Fruit fly (Drosophila melanogaster): ENCODE data around the gene Mipp1.

Gene Mipp1

dm6 chr3L:16609120-16609519 lies 36.0 kb upstream of the Mipp1 start, which contains the start of gene CG4098 (continued):
- TF ChIP-seq CG18619 (GFP tag; optimal IDR thresholded peaks at IDR 0.05): peak; percentile 20
- peak; percentile 24 for TF ChIP-seq CG12071 (GFP tag; optimal IDR thresholded peaks at IDR 0.05)
- no peak for TF ChIP-seq h (optimal IDR thresholded peaks at IDR 0.05)
- no peak for TF ChIP-seq Hand (GFP tag; optimal IDR thresholded peaks at IDR 0.05)
- TF ChIP-seq nau (GFP tag; optimal IDR thresholded peaks at IDR 0.05): no peak
- TF ChIP-seq Sry-β (GFP tag; optimal IDR thresholded peaks at IDR 0.05): no peak
- TF ChIP-seq tin (GFP tag; optimal IDR thresholded peaks at IDR 0.05): peak; percentile 63
- TF ChIP-seq Fer2 (tag; optimal IDR thresholded peaks at IDR 0.05): peak; percentile 9
- TF ChIP-seq vfl (GFP tag; optimal IDR thresholded peaks at IDR 0.05): peak; percentile 48
- TF ChIP-seq esg (GFP tag; conservative IDR thresholded peaks at IDR 0.05): peak; percentile 32; the same call in 1 of the 2 replicates
- no peak for TF ChIP-seq trem (tag; optimal IDR thresholded peaks at IDR 0.05)
- TF ChIP-seq H15 (GFP tag; IDR thresholded peaks at IDR 0.05): peak; percentile 62; the same call in 1 of the 3 replicates
- TF ChIP-seq CG4404 (GFP tag; IDR thresholded peaks at IDR 0.05): no peak
- peak; percentile 24 for TF ChIP-seq MTF-1 (GFP tag; optimal IDR thresholded peaks at IDR 0.05; ENCODE audit: borderline replicate concordance)
- no peak for TF ChIP-seq tio (GFP tag; optimal IDR thresholded peaks at IDR 0.05)
- peak; percentile 58; the same call in 1 of the 3 replicates for TF ChIP-seq Mrtf (GFP tag; IDR thresholded peaks at IDR 0.05)
- no peak for TF ChIP-seq Hr78 (GFP tag; optimal IDR thresholded peaks at IDR 0.05)
- TF ChIP-seq CG3065 (GFP tag; optimal IDR thresholded peaks at IDR 0.05): no peak
- no peak for TF ChIP-seq rib (GFP tag; IDR thresholded peaks at IDR 0.05)
- TF ChIP-seq bbx (GFP tag; IDR thresholded peaks at IDR 0.05; ENCODE audit: partially characterized antibody): peak; percentile 23; the same call in 1 of the 2 replicates
- no peak for TF ChIP-seq croc (GFP tag; conservative IDR thresholded peaks at IDR 0.05)
- no peak for TF ChIP-seq CG17568 (GFP tag; optimal IDR thresholded peaks at IDR 0.05)
- peak; percentile 71 to 72 for TF ChIP-seq dpn (GFP tag; optimal IDR thresholded peaks at IDR 0.05)
- TF ChIP-seq corto (GFP tag; optimal IDR thresholded peaks at IDR 0.05): peak; percentile 17
- peak; percentile 68 for TF ChIP-seq CG7786 (GFP tag; optimal IDR thresholded peaks at IDR 0.05)
- peak; percentile 48 for TF ChIP-seq gem (tag; optimal IDR thresholded peaks at IDR 0.05)
- TF ChIP-seq trh (GFP tag; optimal IDR thresholded peaks at IDR 0.05): no peak
- TF ChIP-seq CG12299 (tag; optimal IDR thresholded peaks at IDR 0.05): no peak
- TF ChIP-seq maf-S (GFP tag; optimal IDR thresholded peaks at IDR 0.05): peak; percentile 19
- TF ChIP-seq so (GFP tag; IDR thresholded peaks at IDR 0.05): 0 out of 3 replicates have a peak, but pooled peaks have one; percentile 11
- 0 out of 2 replicates have a peak, but pooled peaks have one; percentile 24 for TF ChIP-seq CG32772 (GFP tag; IDR thresholded peaks at IDR 0.05)
- TF ChIP-seq org-1 (GFP tag; optimal IDR thresholded peaks at IDR 0.05): no peak
- TF ChIP-seq D (optimal IDR thresholded peaks at IDR 0.05): no peak
- TF ChIP-seq D (GFP tag; optimal IDR thresholded peaks at IDR 0.05): no peak
- peak; percentile 12 for TF ChIP-seq Side (GFP tag; optimal IDR thresholded peaks at IDR 0.05)
- 0 out of 3 replicates have a peak, but pooled peaks have one; percentile 27 for TF ChIP-seq sr (GFP tag; IDR thresholded peaks at IDR 0.05)
- no peak for TF ChIP-seq Jarid2 (GFP tag; optimal IDR thresholded peaks at IDR 0.05)
- TF ChIP-seq CG18262 (tag; optimal IDR thresholded peaks at IDR 0.05): peak; percentile 25
- TF ChIP-seq CG7745 (tag; optimal IDR thresholded peaks at IDR 0.05): no peak
- TF ChIP-seq CG2712 (tag; optimal IDR thresholded peaks at IDR 0.05): peak; percentile 37
- TF ChIP-seq CG11085 (GFP tag; IDR thresholded peaks at IDR 0.05): peak; percentile 62; the same call in 1 of the 2 replicates
- no peak for TF ChIP-seq slou (GFP tag; optimal IDR thresholded peaks at IDR 0.05)
- no peak for TF ChIP-seq insv (GFP tag; optimal IDR thresholded peaks at IDR 0.05)
- TF ChIP-seq ranshi (GFP tag; IDR thresholded peaks at IDR 0.05): peak; percentile 56
- TF ChIP-seq zen (tag; optimal IDR thresholded peaks at IDR 0.05): no peak
- TF ChIP-seq Stat92E (GFP tag; optimal IDR thresholded peaks at IDR 0.05): no peak
- peak; percentile 10 for TF ChIP-seq luna (GFP tag; optimal IDR thresholded peaks at IDR 0.05)
- TF ChIP-seq Aef1 (GFP tag; IDR thresholded peaks at IDR 0.05): peak; percentile 58
- TF ChIP-seq tup (GFP tag; optimal IDR thresholded peaks at IDR 0.05): no peak
- TF ChIP-seq row (GFP tag; IDR thresholded peaks at IDR 0.05): peak; percentile 97
- TF ChIP-seq kay (GFP tag; optimal IDR thresholded peaks at IDR 0.05): peak; percentile 2
